Fruit fly (Drosophila melanogaster): ENCODE measurements around the gene aust.

DNA sequence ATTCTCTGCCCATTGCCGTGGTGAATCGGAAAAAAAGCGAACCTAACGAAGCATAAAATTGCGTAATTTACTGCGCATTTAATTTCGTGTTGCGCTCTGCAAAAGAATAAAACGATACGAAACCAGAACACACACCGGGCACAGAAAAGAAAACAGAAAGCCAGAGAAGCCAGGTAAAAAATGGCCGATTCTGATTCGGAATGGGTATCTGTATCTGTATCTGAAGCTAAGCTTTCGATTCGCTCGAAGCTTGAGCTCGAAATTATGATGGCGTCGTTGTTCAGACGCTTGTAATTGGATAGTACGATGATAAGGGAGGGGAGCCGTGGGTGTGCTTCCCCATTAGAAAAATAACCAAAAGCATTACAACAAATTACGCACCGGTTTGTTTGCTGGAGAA, 27.6 kb downstream of the aust start:
- TF ChIP-seq fd96Ca (GFP tag; IDR thresholded peaks at IDR 0.05) (no peak), CG9948 (tag; optimal IDR thresholded peaks at IDR 0.05) (no peak), CG14655 (GFP tag; optimal IDR thresholded peaks at IDR 0.05) (no peak), EcR (GFP tag; optimal IDR thresholded peaks at IDR 0.05) (no peak), CG10348 (GFP tag; IDR thresholded peaks at IDR 0.05) (no peak), Pif1A (GFP tag; optimal IDR thresholded peaks at IDR 0.05) (no peak), CG13204 (GFP tag; optimal IDR thresholded peaks at IDR 0.05) (no peak), CG32121 (GFP tag; IDR thresholded peaks at IDR 0.05) (no peak), CG8301 (tag; optimal IDR thresholded peaks at IDR 0.05) (no peak), CG4496 (GFP tag; IDR thresholded peaks at IDR 0.05) (no peak), Snoo (tag; optimal IDR thresholded peaks at IDR 0.05) (no peak), CG17806 (tag; optimal IDR thresholded peaks at IDR 0.05) (no peak), CG34367 (tag; optimal IDR thresholded peaks at IDR 0.05) (no peak)

Measured in whole organism, pupa.